Worm (Caenorhabditis elegans) whole organism, young adult: Measurements from ENCODE around the gene tceb-3.
"Not testable (repeated sequence)": the region's sequence is repeated elsewhere in the genome, so short reads cannot be mapped to it uniquely, and the experiment has no call there.

Experiments used
- B0261.1 ChIP-seq: sonication (generic microtip); optimal IDR thresholded peaks from 2 replicates; lab custom pipeline; 2016; ENCODE audit warnings: mild to moderate bottlenecking, missing genetic modification characterization, moderate library complexity, missing compliant biosample characterization
- F37B4.10 ChIP-seq: fragments of 200-800 bp; sonication (Bioruptor generic); IDR thresholded peaks from 2 replicates; pipeline ENCODE4 v1.3.6; 2022; ENCODE audit warnings: missing genetic modification characterization, missing compliant biosample characterization
- F39B2.1 ChIP-seq: fragments of 200-800 bp; sonication (Bioruptor generic); IDR thresholded peaks from 2 replicates; pipeline ENCODE4 v1.3.6; 2022; ENCODE audit warnings: missing genetic modification reagents, missing genetic modification characterization, missing compliant biosample characterization
- F55B11.4 ChIP-seq: sonication (generic microtip); optimal IDR thresholded peaks from 2 replicates; lab custom pipeline; 2016; ENCODE audit warnings: missing compliant biosample characterization, missing genetic modification characterization, borderline replicate concordance; ENCODE audit not compliant: insufficient read depth
- F57C9.4 ChIP-seq: sonication (generic microtip); optimal IDR thresholded peaks from 2 replicates; lab custom pipeline; 2017; ENCODE audit warnings: mild to moderate bottlenecking, missing genetic modification characterization, missing compliant biosample characterization
- K11D2.4 ChIP-seq: fragments of 200-800 bp; sonication (Bioruptor generic); IDR thresholded peaks from 2 replicates; pipeline ENCODE4 v1.3.6; 2022; ENCODE audit warnings: missing genetic modification reagents, missing genetic modification characterization, missing compliant biosample characterization
- Y56A3A.18 ChIP-seq: fragments of 200-800 bp; sonication (Bioruptor generic); IDR thresholded peaks from 2 replicates; pipeline ENCODE4 v1.3.6; 2022; ENCODE audit warnings: missing genetic modification reagents, missing genetic modification characterization, missing compliant biosample characterization
- akir-1 ChIP-seq: fragments of 200-800 bp; sonication (Bioruptor generic); optimal IDR thresholded peaks from 2 replicates; lab custom pipeline; 2018; ENCODE audit warnings: mild to moderate bottlenecking, missing genetic modification characterization, moderate library complexity, missing compliant biosample characterization
- aptf-2 ChIP-seq: fragments of 200-800 bp; sonication (Bioruptor generic); conservative IDR thresholded peaks from 2 replicates; pipeline ENCODE4 v1.3.6; 2022; ENCODE audit warnings: missing genetic modification reagents, missing genetic modification characterization, missing compliant biosample characterization
- atf-7 ChIP-seq: sonication (generic microtip); optimal IDR thresholded peaks from 2 replicates; lab custom pipeline; 2017; ENCODE audit warnings: mild to moderate bottlenecking, missing genetic modification characterization, missing compliant biosample characterization
- athp-1 ChIP-seq: sonication (generic microtip); optimal IDR thresholded peaks from 2 replicates; lab custom pipeline; 2017; ENCODE audit warnings: mild to moderate bottlenecking, missing genetic modification characterization, missing compliant biosample characterization
- attf-3 ChIP-seq: fragments of 200-800 bp; sonication (Bioruptor generic); conservative IDR thresholded peaks from 2 replicates; pipeline ENCODE4 v1.3.6; 2022; ENCODE audit warnings: missing genetic modification reagents, missing genetic modification characterization, missing compliant biosample characterization
- attf-6 ChIP-seq: fragments of 200-800 bp; sonication (Bioruptor generic); IDR thresholded peaks from 2 replicates; pipeline ENCODE4 v1.3.6; 2022; ENCODE audit warnings: missing genetic modification reagents, missing genetic modification characterization, missing compliant biosample characterization
- bed-1 ChIP-seq: fragments of 200-800 bp; sonication (Bioruptor generic); IDR thresholded peaks from 2 replicates; pipeline ENCODE4 v1.3.6; 2022; ENCODE audit warnings: missing genetic modification reagents, missing genetic modification characterization, missing compliant biosample characterization
- cebp-1 ChIP-seq, 2 experiments: fragments of 200-800 bp in 1 of 2; sonication (Bioruptor generic) in 1 of 2; sonication (generic microtip) in 1 of 2; IDR thresholded peaks in 1 of 2; optimal IDR thresholded peaks in 1 of 2; 2 replicates each; pipeline versions ENCODE4 v1.3.6 to Lab custom; 2017 to 2022; ENCODE audit warnings: missing compliant biosample characterization in 2 of 2, missing genetic modification characterization in 2 of 2, mild to moderate bottlenecking in 1 of 2, missing genetic modification reagents in 1 of 2, moderate library complexity in 1 of 2
- ceh-91 ChIP-seq: fragments of 200-800 bp; sonication (Bioruptor generic); IDR thresholded peaks from 2 replicates; pipeline ENCODE4 v1.3.6; 2022; ENCODE audit warnings: missing genetic modification reagents, missing genetic modification characterization, missing compliant biosample characterization
- ets-4 ChIP-seq: fragments of 200-800 bp; sonication (Bioruptor generic); optimal IDR thresholded peaks from 2 replicates; lab custom pipeline; 2018; ENCODE audit warnings: mild to moderate bottlenecking, missing genetic modification characterization, missing compliant biosample characterization
- fkh-3 ChIP-seq: sonication (generic microtip); optimal IDR thresholded peaks from 2 replicates; lab custom pipeline; 2016; ENCODE audit warnings: mild to moderate bottlenecking, missing genetic modification characterization, missing compliant biosample characterization
- him-1 ChIP-seq: sonication (generic microtip); optimal IDR thresholded peaks from 2 replicates; lab custom pipeline; 2016; ENCODE audit warnings: missing genotype, missing genetic modification reagents, missing genetic modification characterization, missing compliant biosample characterization
- hlh-12 ChIP-seq: sonication (generic microtip); optimal IDR thresholded peaks from 2 replicates; lab custom pipeline; 2016; ENCODE audit warnings: missing genetic modification characterization, missing compliant biosample characterization
- lag-1 ChIP-seq: fragments of 200-800 bp; sonication (Bioruptor generic); IDR thresholded peaks from 2 replicates; pipeline ENCODE4 v1.3.6; 2022; ENCODE audit warnings: missing genetic modification reagents, missing genetic modification characterization, missing compliant biosample characterization
- let-607 ChIP-seq, 2 experiments: fragments of 200-800 bp in 1 of 2; sonication (Bioruptor generic) in 1 of 2; sonication (generic microtip) in 1 of 2; optimal IDR thresholded peaks; 2 replicates each; lab custom pipeline; 2016 to 2018; ENCODE audit warnings: mild to moderate bottlenecking in 2 of 2, missing compliant biosample characterization in 2 of 2, missing genetic modification characterization in 2 of 2, moderate library complexity in 2 of 2, missing genotype in 1 of 2
- lir-1 ChIP-seq: fragments of 200-800 bp; sonication (Bioruptor generic); conservative IDR thresholded peaks from 2 replicates; pipeline ENCODE4 v1.3.6; 2022; ENCODE audit warnings: missing genetic modification reagents, missing genetic modification characterization, missing compliant biosample characterization
- madf-6 ChIP-seq: fragments of 200-800 bp; sonication (Bioruptor generic); IDR thresholded peaks from 2 replicates; pipeline ENCODE4 v1.3.6; 2022; ENCODE audit warnings: missing genetic modification reagents, missing genetic modification characterization, missing compliant biosample characterization
- mcd-1 ChIP-seq: fragments of 200-800 bp; sonication (Bioruptor generic); IDR thresholded peaks from 2 replicates; pipeline ENCODE4 v1.3.6; 2022; ENCODE audit warnings: missing genetic modification reagents, missing genetic modification characterization, missing compliant biosample characterization
- mel-28 ChIP-seq: sonication (generic microtip); optimal IDR thresholded peaks from 2 replicates; lab custom pipeline; 2016; ENCODE audit warnings: borderline replicate concordance, mild to moderate bottlenecking, missing genetic modification characterization, missing compliant biosample characterization
- nfya-1 ChIP-seq: sonication (generic microtip); optimal IDR thresholded peaks from 2 replicates; lab custom pipeline; 2017; ENCODE audit warnings: antibody characterized with exemption, missing compliant biosample characterization, missing genetic modification characterization, borderline replicate concordance; ENCODE audit not compliant: insufficient read depth
- nfya-2 ChIP-seq: fragments of 200-800 bp; sonication (Bioruptor generic); IDR thresholded peaks from 2 replicates; pipeline ENCODE4 v1.3.6; 2022; ENCODE audit warnings: missing genetic modification reagents, missing genetic modification characterization, missing compliant biosample characterization
- nhr-120 ChIP-seq: fragments of 200-800 bp; sonication (Bioruptor generic); IDR thresholded peaks from 2 replicates; pipeline ENCODE4 v1.3.6; 2022; ENCODE audit warnings: missing genetic modification characterization, missing compliant biosample characterization
- nhr-80 ChIP-seq: sonication (generic microtip); optimal IDR thresholded peaks from 2 replicates; lab custom pipeline; 2016; ENCODE audit warnings: missing genetic modification characterization, missing compliant biosample characterization
- rec-8 ChIP-seq, 2 experiments: sonication (generic microtip); optimal IDR thresholded peaks; 2 replicates each; lab custom pipeline; 2016; ENCODE audit warnings: mild to moderate bottlenecking in 2 of 2, missing genetic modification characterization in 2 of 2, missing genetic modification reagents in 2 of 2, missing genotype in 2 of 2, missing biosample characterization in 1 of 2, missing compliant biosample characterization in 1 of 2, moderate library complexity in 1 of 2
- rpc-1 ChIP-seq, 2 experiments: fragments of 150-350 bp in 1 of 2; sonication (generic microtip) in 1 of 2; optimal IDR thresholded peaks; 2 replicates each; lab custom pipeline; 2014 to 2018; ENCODE audit warnings: missing biosample characterization in 1 of 2, missing genetic modification characterization in 1 of 2, missing genetic modification reagents in 1 of 2, missing genotype in 1 of 2
- snpc-4 ChIP-seq, 5 experiments: fragments of 150-350 bp in 1 of 5; sonication (generic microtip) in 4 of 5; optimal IDR thresholded peaks; 2 replicates each; lab custom pipeline; 2014 to 2018; ENCODE audit warnings: missing genetic modification characterization in 5 of 5, missing biosample characterization in 3 of 5, antibody characterized with exemption in 2 of 5, mild to moderate bottlenecking in 2 of 5, missing compliant biosample characterization in 2 of 5, missing genotype in 2 of 5, moderate library complexity in 2 of 5, missing genetic modification reagents in 1 of 5
- tlf-1 ChIP-seq: fragments of 200-800 bp; sonication (Bioruptor generic); optimal IDR thresholded peaks from 2 replicates; lab custom pipeline; 2018; ENCODE audit warnings: mild to moderate bottlenecking, missing genetic modification characterization, missing compliant biosample characterization
- xnd-1 ChIP-seq: sonication (generic microtip); optimal IDR thresholded peaks from 2 replicates; lab custom pipeline; 2016; ENCODE audit warnings: missing genotype, missing genetic modification reagents, missing genetic modification characterization, missing compliant biosample characterization
- zim-3 ChIP-seq: sonication (generic microtip); optimal IDR thresholded peaks from 2 replicates; lab custom pipeline; 2017; ENCODE audit warnings: mild to moderate bottlenecking, missing genetic modification characterization, moderate library complexity, missing compliant biosample characterization
- ztf-18 ChIP-seq: sonication (generic microtip); optimal IDR thresholded peaks from 2 replicates; lab custom pipeline; 2016; ENCODE audit warnings: missing genotype, mild to moderate bottlenecking, missing genetic modification characterization, missing compliant biosample characterization

Gene tceb-3

DNA sequence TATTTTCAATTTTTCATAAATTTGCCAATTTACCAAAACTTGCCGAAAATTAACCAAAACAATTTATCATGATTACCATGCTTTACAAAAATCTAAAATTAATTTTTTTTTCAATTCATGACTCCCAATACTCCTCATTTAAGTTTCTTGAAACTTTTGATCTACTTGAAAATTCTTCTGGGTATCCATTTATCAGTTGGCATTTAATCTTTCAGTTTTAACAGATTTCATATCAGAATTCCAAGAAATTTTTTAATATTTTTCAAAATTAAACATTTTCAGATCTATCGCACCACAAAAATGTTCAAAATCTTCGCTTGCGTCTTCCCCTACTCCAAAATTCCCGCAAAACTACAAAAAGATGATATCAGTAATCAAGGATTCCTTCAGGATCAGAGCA is 23.3 kb downstream of the tceb-3 start, which contains the start of gene Y19D2B.2:
Y19D2B.2 (plus strand) TSS at position 301 of the 400 bp plus-strand sequence.
- TF ChIP-seq bed-1 (GFP tag; lab: Robert Waterston, UW) (no peak), nfya-1 (tag; lab: Kevin White, UChicago) (no peak), F37B4.10 (no peak), lag-1 (no peak), hlh-12 (tag; lab: Kevin White, UChicago) (no peak), nfya-2 (GFP tag; lab: Robert Waterston, UW) (no peak), atf-7 (tag; lab: Kevin White, UChicago) (no peak), F57C9.4 (tag; lab: Kevin White, UChicago) (no peak), madf-6 (no peak), snpc-4 (GFP tag; optimal IDR thresholded peaks at IDR 0.05; lab: Kevin White, UChicago) (no peak), snpc-4 (tag; optimal IDR thresholded peaks at IDR 0.05; lab: Kevin White, UChicago) (no peak), akir-1 (GFP tag; lab: Kevin White, UChicago) (no peak), rpc-1 (optimal IDR thresholded peaks at IDR 0.05; lab: Kevin White, UChicago) (no peak), rpc-1 (tag; optimal IDR thresholded peaks at IDR 0.05; lab: Kevin White, UChicago) (no peak), ets-4 (GFP tag; lab: Kevin White, UChicago) (no peak), ceh-91 (GFP tag; lab: Robert Waterston, UW) (no peak), K11D2.4 (GFP tag; lab: Robert Waterston, UW) (no peak), Y56A3A.18 (no peak), F55B11.4 (no peak), lir-1 (GFP tag; lab: Robert Waterston, UW) (no peak), fkh-3 (tag; lab: Kevin White, UChicago) (no peak), aptf-2 (GFP tag; lab: Robert Waterston, UW) (no peak)

DNA sequence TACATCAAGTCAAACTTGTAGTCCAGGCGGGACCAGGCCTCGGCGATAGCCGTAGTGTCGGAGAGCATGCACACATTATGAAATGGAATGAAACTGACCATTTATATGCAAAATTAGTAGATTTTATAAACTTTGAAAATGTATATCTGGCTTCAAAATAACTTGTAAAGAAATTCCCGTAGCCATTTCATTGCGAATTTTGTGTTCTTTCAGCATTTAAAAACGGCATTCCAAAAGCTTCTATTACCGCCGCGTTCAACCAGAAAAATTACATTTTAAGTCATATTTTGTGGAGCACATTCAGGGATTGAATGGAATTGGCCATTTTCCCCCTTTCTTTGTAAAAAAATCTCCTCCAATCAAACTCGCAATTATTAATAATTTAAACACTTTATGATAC is 24.3 kb downstream of the tceb-3 start, which contains the start of gene Y19D2B.1:
Y19D2B.1 (minus strand) TSS at position 101 of the 400 bp plus-strand sequence.
- TF ChIP-seq mel-28 (tag; lab: Kevin White, UChicago); K11D2.4 (GFP tag; lab: Robert Waterston, UW); F55B11.4: not testable (repeated sequence)

DNA sequence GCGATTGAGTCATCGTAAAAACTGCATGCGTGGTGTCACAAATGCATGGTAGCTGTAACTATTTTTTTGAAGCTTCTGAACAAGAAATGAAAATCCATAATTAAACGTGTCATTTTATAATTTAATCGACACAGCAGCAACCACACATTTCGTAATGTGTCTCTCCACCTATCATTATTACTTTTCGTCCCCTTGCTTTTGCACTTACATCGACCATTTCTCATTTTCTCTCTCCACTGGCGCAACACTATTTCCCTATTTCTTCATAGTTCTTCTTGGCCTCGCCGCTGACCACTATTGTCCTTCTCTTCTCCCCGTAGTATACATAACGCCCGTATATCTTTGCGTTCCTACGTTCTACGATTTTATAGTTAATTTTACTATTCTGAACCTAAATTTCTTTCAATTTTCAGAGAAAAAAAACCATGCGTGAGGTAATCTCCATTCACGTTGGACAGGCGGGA is 28.9 kb downstream of the tceb-3 start, which contains the start of gene tba-4:
tba-4 (plus strand) TSS at position 414 of the 464 bp plus-strand sequence.
- TF ChIP-seq athp-1 (tag; lab: Kevin White, UChicago) (no peak), F39B2.1 (no peak), tlf-1 (no peak), cebp-1 (GFP tag; IDR thresholded peaks at IDR 0.05; lab: Robert Waterston, UW) (peak; percentile 50; the same call in 1 of the 2 replicates), cebp-1 (tag; optimal IDR thresholded peaks at IDR 0.05; lab: Kevin White, UChicago) (no peak), attf-6 (GFP tag; lab: Robert Waterston, UW) (no peak), nhr-80 (tag; lab: Kevin White, UChicago) (peak; percentile 83), xnd-1 (tag; lab: Kevin White, UChicago) (no peak), attf-3 (no peak), ztf-18 (tag; lab: Kevin White, UChicago) (no peak), F37B4.10 (no peak), fkh-3 (tag; lab: Kevin White, UChicago) (no peak), B0261.1 (tag; lab: Kevin White, UChicago) (no peak), lag-1 (no peak), rec-8 (tag; optimal IDR thresholded peaks at IDR 0.05; lab: Kevin White, UChicago) (no peak), zim-3 (no peak), him-1 (tag; lab: Kevin White, UChicago) (no peak), let-607 (tag; optimal IDR thresholded peaks at IDR 0.05; lab: Kevin White, UChicago) (peak in 1 of 2 experiments; percentile 63), F57C9.4 (tag; lab: Kevin White, UChicago) (no peak), mcd-1 (GFP tag; lab: Robert Waterston, UW) (no peak), nhr-120 (GFP tag; lab: Robert Waterston, UW) (no peak)
